Fruit fly (Drosophila melanogaster) whole organism, wandering third instar larva: ENCODE results near the gene CG31220.
A peak's percentile ranks its signal among the peaks of the same experiment; 100 is the strongest.

Experiments
- Abd-B ChIP-seq: fragments of >200 bp; optimal IDR thresholded peaks from 2 replicates; lab custom pipeline; 2017; ENCODE audit warnings: missing biosample characterization, missing genetic modification characterization
- CG32264 ChIP-seq: fragments of 200-800 bp; sonication (Bioruptor generic); optimal IDR thresholded peaks from 2 replicates; lab custom pipeline; 2016; ENCODE audit warnings: missing biosample characterization, missing genetic modification characterization
- CG9705 ChIP-seq: fragments of 200-800 bp; sonication (Bioruptor generic); optimal IDR thresholded peaks from 2 replicates; lab custom pipeline; 2018; ENCODE audit warnings: missing biosample characterization, mild to moderate bottlenecking, missing genetic modification characterization
- CrebA ChIP-seq: fragments of 200-800 bp; sonication (Bioruptor generic); optimal IDR thresholded peaks from 2 replicates; lab custom pipeline; 2016; ENCODE audit warnings: missing biosample characterization, mild to moderate bottlenecking, missing genetic modification characterization, borderline replicate concordance
- Dfd ChIP-seq: fragments of >200 bp; optimal IDR thresholded peaks from 2 replicates; lab custom pipeline; 2017; ENCODE audit warnings: missing biosample characterization, missing genetic modification characterization
- Dif ChIP-seq: fragments of 200-275, 200-300 bp; sonication (Bioruptor generic); optimal IDR thresholded peaks from 2 replicates; lab custom pipeline; 2018; ENCODE audit warnings: missing biosample characterization, missing genetic modification characterization; ENCODE audit not compliant: partially characterized antibody
- GATAd ChIP-seq: sonication (Bioruptor generic); optimal IDR thresholded peaks from 2 replicates; lab custom pipeline; 2016; ENCODE audit warnings: missing biosample characterization, missing genetic modification characterization
- HLH106 ChIP-seq: fragments of 200-800 bp; optimal IDR thresholded peaks from 3 replicates; lab custom pipeline; 2019; ENCODE audit warnings: missing biosample characterization, mild to moderate bottlenecking, missing genetic modification characterization, moderate library complexity
- Hnf4 ChIP-seq: fragments of 200-800 bp; sonication (Bioruptor generic); optimal IDR thresholded peaks from 2 replicates; lab custom pipeline; 2016; ENCODE audit warnings: missing biosample characterization, mild to moderate bottlenecking, missing genetic modification characterization
- Hr78 ChIP-seq: fragments of >200 bp; optimal IDR thresholded peaks from 2 replicates; lab custom pipeline; 2017; ENCODE audit warnings: missing biosample characterization, missing genetic modification characterization
- Hr83 ChIP-seq: fragments of 200-300 bp; sonication (Bioruptor generic); optimal IDR thresholded peaks from 2 replicates; lab custom pipeline; 2016; ENCODE audit warnings: missing biosample characterization, mild to moderate bottlenecking, missing genetic modification characterization, moderate library complexity; ENCODE audit not compliant: poor library complexity, severe bottlenecking
- Jra ChIP-seq: sonication (Bioruptor generic); optimal IDR thresholded peaks from 2 replicates; lab custom pipeline; 2016; ENCODE audit warnings: missing biosample characterization, missing genetic modification characterization
- Mio ChIP-seq: sonication (Bioruptor generic); optimal IDR thresholded peaks from 2 replicates; lab custom pipeline; 2016; ENCODE audit warnings: missing biosample characterization, missing genetic modification characterization
- Myc ChIP-seq: fragments of >200 bp; optimal IDR thresholded peaks from 2 replicates; lab custom pipeline; 2017
- N ChIP-seq: fragments of >200 bp; optimal IDR thresholded peaks from 2 replicates; lab custom pipeline; 2018; ENCODE audit warnings: missing biosample characterization, missing external identifiers, missing genetic modification characterization
- OdsH ChIP-seq: fragments of 200-800 bp; sonication (Bioruptor generic); optimal IDR thresholded peaks from 2 replicates; lab custom pipeline; 2016; ENCODE audit warnings: missing biosample characterization, mild to moderate bottlenecking, missing genetic modification characterization
- Rel ChIP-seq, 2 experiments: fragments of 200-800 bp; sonication (Bioruptor generic) in 1 of 2; optimal IDR thresholded peaks; 2 replicates in 1 of 2; 3 replicates in 1 of 2; lab custom pipeline; 2016 to 2019; ENCODE audit warnings: mild to moderate bottlenecking in 2 of 2, missing biosample characterization in 2 of 2, missing genetic modification characterization in 2 of 2, moderate library complexity in 1 of 2
- Sp1 ChIP-seq: fragments of 200-800 bp; sonication (Bioruptor generic); optimal IDR thresholded peaks from 3 replicates; lab custom pipeline; 2019; ENCODE audit warnings: missing biosample characterization, mild to moderate bottlenecking, missing genetic modification characterization, moderate library complexity
- Vsx2 ChIP-seq: fragments of 200-300, 225-300 bp; sonication (Bioruptor generic); optimal IDR thresholded peaks from 2 replicates; lab custom pipeline; 2018; ENCODE audit warnings: missing biosample characterization, missing genetic modification characterization; ENCODE audit not compliant: partially characterized antibody
- br ChIP-seq: fragments of 200-800 bp; sonication (Bioruptor generic); optimal IDR thresholded peaks from 2 replicates; lab custom pipeline; 2016; ENCODE audit warnings: missing biosample characterization, missing genetic modification characterization
- brk ChIP-seq: fragments of 200-800 bp; sonication (Bioruptor generic); optimal IDR thresholded peaks from 2 replicates; lab custom pipeline; 2016; ENCODE audit warnings: missing biosample characterization, mild to moderate bottlenecking, missing genetic modification characterization
- dl ChIP-seq, 2 experiments: fragments of 175-275, 200-275 bp in 1 of 2; fragments of 200-275 bp in 1 of 2; sonication (Bioruptor generic); optimal IDR thresholded peaks; lab custom pipeline; 2018; ENCODE audit warnings: mild to moderate bottlenecking in 2 of 2, missing biosample characterization in 2 of 2, missing genetic modification characterization in 2 of 2, moderate library complexity in 2 of 2; ENCODE audit not compliant: partially characterized antibody in 2 of 2, insufficient read depth in 1 of 2
- dmrt93B ChIP-seq: fragments of 200-800 bp; sonication (Bioruptor generic); optimal IDR thresholded peaks from 2 replicates; lab custom pipeline; 2018; ENCODE audit warnings: missing biosample characterization, mild to moderate bottlenecking, missing genetic modification characterization
- dsf ChIP-seq: sonication (Bioruptor generic); optimal IDR thresholded peaks from 2 replicates; lab custom pipeline; 2016; ENCODE audit warnings: missing biosample characterization, missing genetic modification characterization, borderline replicate concordance
- ey ChIP-seq: fragments of 200-800 bp; sonication (Bioruptor generic); optimal IDR thresholded peaks from 2 replicates; lab custom pipeline; 2016; ENCODE audit warnings: missing biosample characterization, missing genetic modification characterization
- foxo ChIP-seq, 2 experiments: fragments of 200-800 bp; sonication (Bioruptor generic); optimal IDR thresholded peaks; 2 replicates in 1 of 2; 3 replicates in 1 of 2; lab custom pipeline; 2016 to 2017; ENCODE audit warnings: missing biosample characterization in 2 of 2, missing genetic modification characterization in 2 of 2
- fru ChIP-seq: fragments of 200-800 bp; sonication (Bioruptor generic); optimal IDR thresholded peaks from 3 replicates; lab custom pipeline; 2016; ENCODE audit warnings: missing biosample characterization, mild to moderate bottlenecking, missing genetic modification characterization
- h ChIP-seq: fragments of 200-800 bp; sonication (Bioruptor generic); optimal IDR thresholded peaks from 3 replicates; lab custom pipeline; 2016; ENCODE audit warnings: missing biosample characterization, mild to moderate bottlenecking, missing genetic modification characterization
- jim ChIP-seq: fragments of 175-275, 200-325 bp; sonication (Bioruptor generic); optimal IDR thresholded peaks from 2 replicates; lab custom pipeline; 2016; ENCODE audit warnings: missing biosample characterization, mild to moderate bottlenecking, missing genetic modification characterization
- lola ChIP-seq: fragments of >200 bp; optimal IDR thresholded peaks from 2 replicates; lab custom pipeline; 2017; ENCODE audit warnings: missing biosample characterization, missing genetic modification characterization
- pan ChIP-seq: fragments of >200 bp; optimal IDR thresholded peaks from 2 replicates; lab custom pipeline; 2017
- psq ChIP-seq: fragments of 200-800 bp; sonication (Bioruptor generic); optimal IDR thresholded peaks from 3 replicates; lab custom pipeline; 2017; ENCODE audit warnings: missing biosample characterization, mild to moderate bottlenecking, missing genetic modification characterization, moderate library complexity
- rgr ChIP-seq: fragments of 200-800 bp; sonication (Bioruptor generic); optimal IDR thresholded peaks from 3 replicates; lab custom pipeline; 2016; ENCODE audit warnings: missing biosample characterization, mild to moderate bottlenecking, missing genetic modification characterization
- sage ChIP-seq: fragments of 200-800 bp; sonication (Bioruptor generic); optimal IDR thresholded peaks from 2 replicates; lab custom pipeline; 2016; ENCODE audit warnings: missing biosample characterization, mild to moderate bottlenecking, missing genetic modification characterization
- sv ChIP-seq: fragments of 200-800 bp; sonication (Bioruptor generic); optimal IDR thresholded peaks from 3 replicates; lab custom pipeline; 2016; ENCODE audit warnings: missing biosample characterization, missing genetic modification characterization
- tai ChIP-seq: sonication (Bioruptor generic); optimal IDR thresholded peaks from 2 replicates; lab custom pipeline; 2016; ENCODE audit warnings: missing biosample characterization, missing genetic modification characterization
- usp ChIP-seq: fragments of >200 bp; optimal IDR thresholded peaks from 2 replicates; lab custom pipeline; 2017; ENCODE audit warnings: missing biosample characterization, missing genetic modification characterization
- woc ChIP-seq: sonication (Bioruptor generic); optimal IDR thresholded peaks from 2 replicates; lab custom pipeline; 2016; ENCODE audit warnings: missing biosample characterization, mild to moderate bottlenecking, missing genetic modification characterization

CG31220 gene

DNA sequence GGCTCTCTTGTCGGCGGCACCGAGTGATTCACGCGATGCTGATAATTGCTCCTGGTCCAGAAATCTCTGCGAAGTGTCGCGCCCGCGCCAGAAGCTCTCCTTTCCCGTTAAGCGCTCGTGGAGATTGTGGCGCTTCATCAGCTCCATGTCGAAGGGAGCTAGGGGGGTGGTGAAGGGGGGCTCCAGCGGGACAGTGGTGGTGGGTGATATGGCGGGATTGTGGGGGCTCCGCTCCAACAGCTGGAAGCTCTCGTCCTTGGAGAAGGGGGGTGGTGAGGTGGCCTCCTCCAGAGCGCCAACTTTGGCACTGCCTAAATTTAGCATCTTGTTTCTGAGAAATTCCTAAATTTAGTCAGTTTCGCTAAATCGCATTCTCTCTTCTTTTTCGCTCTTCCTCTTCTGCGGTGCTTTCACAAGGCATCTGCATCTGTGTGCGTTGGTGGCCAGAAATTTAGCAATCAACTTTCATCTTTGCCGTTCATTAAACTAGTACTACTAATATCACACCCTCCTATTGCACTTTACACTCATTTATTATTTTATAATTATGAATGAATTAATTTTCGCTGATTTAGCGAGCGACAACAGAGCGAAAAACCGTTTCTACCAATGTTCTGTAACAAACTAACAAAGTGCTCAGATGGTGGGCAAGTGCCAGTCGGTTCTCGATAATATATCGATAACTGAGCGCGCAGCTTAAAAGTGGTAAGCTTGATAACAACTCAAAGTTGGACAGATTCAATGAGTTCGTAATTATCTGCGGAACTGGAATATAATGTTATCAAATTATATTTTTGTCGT lies 6.0 kb upstream of the CG31220 start, which contains the start of gene subdued:
TSS of gene subdued (minus strand) at position 631 of the 801 bp plus-strand sequence.
- TF ChIP-seq GATAd (GFP tag; lab: Kevin White, UChicago) (peak; percentile 70), sage (GFP tag; lab: Kevin White, UChicago) (peak; percentile 4), Rel (GFP tag; optimal IDR thresholded peaks at IDR 0.05; lab: Kevin White, UChicago) (no peak), Rel (tag; optimal IDR thresholded peaks at IDR 0.05; lab: Kevin White, UChicago) (peak; percentile 88), rgr (no peak), lola (GFP tag; lab: Kevin White, UChicago) (peak; percentile 60)

DNA sequence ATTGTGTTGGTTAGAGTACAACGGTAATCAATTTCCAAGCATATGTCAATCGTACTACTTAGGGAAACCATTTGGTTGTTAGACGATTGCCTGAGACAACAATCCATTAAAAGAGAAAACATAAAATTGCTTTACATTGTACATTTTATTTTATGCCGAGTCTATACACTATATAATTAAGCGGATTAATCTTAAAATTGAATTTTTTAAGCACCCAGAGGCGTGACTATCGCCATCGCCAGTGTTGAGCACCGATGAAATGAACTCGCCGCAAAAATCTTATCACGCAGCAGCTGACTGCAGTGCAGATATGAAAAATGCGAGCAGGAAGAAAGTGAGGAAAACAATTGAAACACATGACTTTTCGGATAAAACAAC lies 5.4 kb upstream of the CG31220 start:
- no peak for TF ChIP-seq Hr78
- no peak for TF ChIP-seq dl (GFP tag; optimal IDR thresholded peaks at IDR 0.05; lab: Kevin White, UChicago; ENCODE audit: insufficient read depth in 1 of 2, partially characterized antibody in 2 of 2)
- no peak for TF ChIP-seq Rel (GFP tag; optimal IDR thresholded peaks at IDR 0.05; lab: Kevin White, UChicago)
- no peak for TF ChIP-seq Rel (tag; optimal IDR thresholded peaks at IDR 0.05; lab: Kevin White, UChicago)
- no peak for TF ChIP-seq brk (GFP tag; lab: Kevin White, UChicago)
- no peak for TF ChIP-seq sage (GFP tag; lab: Kevin White, UChicago)
- TF ChIP-seq N (GFP tag; lab: Kevin White, UChicago): no peak
- TF ChIP-seq dsf (GFP tag; lab: Kevin White, UChicago): no peak
- no peak for TF ChIP-seq lola (GFP tag; lab: Kevin White, UChicago)
- TF ChIP-seq Hnf4 (GFP tag; lab: Kevin White, UChicago): peak; percentile 49
- TF ChIP-seq pan (lab: Kevin White, UChicago): no peak
- no peak for TF ChIP-seq Dif (GFP tag; lab: Kevin White, UChicago)
- TF ChIP-seq woc (GFP tag; lab: Kevin White, UChicago): no peak
- TF ChIP-seq ey: no peak
- TF ChIP-seq Abd-B (GFP tag; lab: Kevin White, UChicago): no peak
- TF ChIP-seq dmrt93B: no peak
- no peak for TF ChIP-seq sv (GFP tag; lab: Kevin White, UChicago)
- TF ChIP-seq fru (GFP tag; lab: Kevin White, UChicago): peak; percentile 16
- no peak for TF ChIP-seq usp (GFP tag; lab: Kevin White, UChicago)
- peak; percentile 4 for TF ChIP-seq rgr
- no peak for TF ChIP-seq Mio (GFP tag; lab: Kevin White, UChicago)
- no peak for TF ChIP-seq HLH106 (tag; lab: Kevin White, UChicago)
- TF ChIP-seq Vsx2 (GFP tag; lab: Kevin White, UChicago): no peak
- TF ChIP-seq br (GFP tag; lab: Kevin White, UChicago): peak; percentile 31
- no peak for TF ChIP-seq CG32264 (GFP tag; lab: Kevin White, UChicago)
- peak; percentile 29 for TF ChIP-seq Myc (lab: Kevin White, UChicago)
- no peak for TF ChIP-seq psq (GFP tag; lab: Kevin White, UChicago)
- TF ChIP-seq CG9705 (GFP tag; lab: Kevin White, UChicago): no peak
- no peak for TF ChIP-seq jim
- TF ChIP-seq Dfd (GFP tag; lab: Kevin White, UChicago): no peak
- TF ChIP-seq h (GFP tag; lab: Kevin White, UChicago): peak; percentile 28
- no peak for TF ChIP-seq CrebA (GFP tag; lab: Kevin White, UChicago)
- TF ChIP-seq GATAd (GFP tag; lab: Kevin White, UChicago): peak; percentile 59
- no peak for TF ChIP-seq OdsH (GFP tag; lab: Kevin White, UChicago)
- peak in 1 of 2 experiments; percentile 21 for TF ChIP-seq foxo (GFP tag; optimal IDR thresholded peaks at IDR 0.05; lab: Kevin White, UChicago)
- no peak for TF ChIP-seq Sp1 (GFP tag; lab: Kevin White, UChicago)
- no peak for TF ChIP-seq tai (GFP tag; lab: Kevin White, UChicago)
- peak; percentile 34 for TF ChIP-seq Jra (GFP tag; lab: Kevin White, UChicago)
- TF ChIP-seq Hr83 (GFP tag; lab: Kevin White, UChicago): peak; percentile 50
- TF ChIP-seq, all 38 proteins: peak for 10
